Worm (Caenorhabditis elegans): Measurements from ENCODE around the gene ttr-44.

ce11 chrV:13479766-13480165, 50.8 kb downstream of the ttr-44 start, which contains the start of gene T10G3.2:
- no peak for TF ChIP-seq med-1 (GFP tag; optimal IDR thresholded peaks at IDR 0.05; ENCODE audit: insufficient read depth)
- no peak for TF ChIP-seq ref-1 (GFP tag; conservative IDR thresholded peaks at IDR 0.05)
- no peak for TF ChIP-seq T22C8.4 (GFP tag; IDR thresholded peaks at IDR 0.05)
- no peak for TF ChIP-seq ztf-23 (GFP tag; IDR thresholded peaks at IDR 0.05)
- no peak for TF ChIP-seq klf-2 (GFP tag; conservative IDR thresholded peaks at IDR 0.05)
- no peak for TF ChIP-seq flt-1 (GFP tag; IDR thresholded peaks at IDR 0.05)
- no peak for TF ChIP-seq ztf-29 (GFP tag; IDR thresholded peaks at IDR 0.05)
- TF ChIP-seq tab-1 (GFP tag; IDR thresholded peaks at IDR 0.05), result no peak
- TF ChIP-seq cog-1 (tag; optimal IDR thresholded peaks at IDR 0.05), result no peak

Data from whole organism, midembryonic.